Worm (Caenorhabditis elegans) whole organism, L3 larva: Measurements from ENCODE around the gene T04A6.2.

ENCODE experiments used
- daf-12 ChIP-seq: fragments of 150-350 bp; optimal IDR thresholded peaks from 2 replicates; lab custom pipeline; 2014; ENCODE audit warnings: missing biosample characterization, missing genetic modification reagents, missing genetic modification characterization
- egl-5 ChIP-seq: fragments of 150-350 bp; optimal IDR thresholded peaks from 2 replicates; lab custom pipeline; 2017; ENCODE audit warnings: missing biosample characterization, missing genetic modification reagents, missing genetic modification characterization, inconsistent platforms
- fos-1 ChIP-seq: fragments of 150-350 bp; optimal IDR thresholded peaks from 2 replicates; lab custom pipeline; 2014; ENCODE audit warnings: missing biosample characterization, missing genetic modification characterization
- mml-1 ChIP-seq: fragments of 150-350 bp; sonication (generic microtip); optimal IDR thresholded peaks from 3 replicates; lab custom pipeline; 2014; ENCODE audit warnings: missing biosample characterization, missing genetic modification characterization
- nhr-28 ChIP-seq: fragments of 150-350 bp; optimal IDR thresholded peaks from 2 replicates; lab custom pipeline; 2014; ENCODE audit warnings: missing biosample characterization, missing genetic modification characterization
- pha-4 ChIP-seq: fragments of 150-350 bp; optimal IDR thresholded peaks from 2 replicates; lab custom pipeline; 2014; ENCODE audit warnings: missing biosample characterization, missing genetic modification reagents, missing genetic modification characterization
- pqm-1 ChIP-seq: fragments of 150-350 bp; optimal IDR thresholded peaks from 2 replicates; lab custom pipeline; 2017; ENCODE audit warnings: missing biosample characterization, missing genetic modification characterization, inconsistent platforms
- tbx-2 ChIP-seq: sonication (generic microtip); optimal IDR thresholded peaks from 2 replicates; lab custom pipeline; 2016; ENCODE audit warnings: mild to moderate bottlenecking, missing genetic modification characterization, missing compliant biosample characterization
- unc-39 ChIP-seq: sonication (generic microtip); optimal IDR thresholded peaks from 4 replicates; lab custom pipeline; 2017; ENCODE audit warnings: missing biosample characterization, missing genetic modification characterization
- ztf-11 ChIP-seq: fragments of 150-350 bp; optimal IDR thresholded peaks from 2 replicates; lab custom pipeline; 2014; ENCODE audit warnings: missing biosample characterization, missing genetic modification characterization

- no peak for TF ChIP-seq fos-1
- no peak for TF ChIP-seq egl-5 (tag; lab: Kevin White, UChicago)
- TF ChIP-seq ztf-11 (tag; lab: Kevin White, UChicago) = no peak
- no peak for TF ChIP-seq unc-39 (tag; lab: Kevin White, UChicago)
- no peak for TF ChIP-seq tbx-2 (tag; lab: Kevin White, UChicago)
- TF ChIP-seq pha-4 (tag; lab: Kevin White, UChicago) = no peak
- TF ChIP-seq daf-12 (tag; lab: Kevin White, UChicago) = no peak
- no peak for TF ChIP-seq mml-1 (tag; lab: Kevin White, UChicago)
- TF ChIP-seq nhr-28 (tag; lab: Kevin White, UChicago) = no peak
- no peak for TF ChIP-seq pqm-1 (tag; lab: Kevin White, UChicago)
Measured at ce11 chrIII:7648841-7649240, 34.2 kb downstream of the T04A6.2 start.
